Worm (Caenorhabditis elegans) whole organism, L1 larva: ENCODE measurements around the gene srx-134.

Source experiments
- ceh-82 ChIP-seq, 3 experiments: fragments of 150-350 bp in 1 of 3; sonication (generic microtip) in 2 of 3; optimal IDR thresholded peaks; 2 replicates each; lab custom pipeline; 2014 to 2017; ENCODE audit warnings: missing biosample characterization in 3 of 3, missing genetic modification characterization in 3 of 3
- fkh-10 ChIP-seq: sonication (generic microtip); optimal IDR thresholded peaks from 2 replicates; lab custom pipeline; 2017; ENCODE audit warnings: missing biosample characterization, missing genetic modification reagents, missing genetic modification characterization
- lir-3 ChIP-seq: sonication (generic microtip); optimal IDR thresholded peaks from 2 replicates; lab custom pipeline; 2016; ENCODE audit warnings: mild to moderate bottlenecking, missing genetic modification characterization, moderate library complexity, missing compliant biosample characterization; ENCODE audit not compliant: poor library complexity
- nhr-12 ChIP-seq: sonication (generic microtip); optimal IDR thresholded peaks from 2 replicates; lab custom pipeline; 2017; ENCODE audit warnings: missing biosample characterization, missing genetic modification characterization
- nhr-237 ChIP-seq: fragments of 150-350 bp; optimal IDR thresholded peaks from 2 replicates; lab custom pipeline; 2014; ENCODE audit warnings: missing biosample characterization, missing genetic modification characterization

- no peak for TF ChIP-seq nhr-237 (tag; lab: Kevin White, UChicago)
- TF ChIP-seq nhr-12 (tag; lab: Kevin White, UChicago), result no peak
- TF ChIP-seq ceh-82 (tag; optimal IDR thresholded peaks at IDR 0.05; lab: Kevin White, UChicago), result no peak
- TF ChIP-seq fkh-10 (GFP tag; lab: Kevin White, UChicago), result no peak
- no peak for TF ChIP-seq lir-3
Measured at ce11 chrV:13830813-13831212, 25.5 kb downstream of the srx-134 start, which contains the start of gene str-165.
